Worm (Caenorhabditis elegans) whole organism, L2 larva: ENCODE results near the gene bcat-1.

ENCODE experiments used
- lin-39 ChIP-seq: fragments of 150-350 bp; optimal IDR thresholded peaks from 2 replicates; lab custom pipeline; 2014; ENCODE audit warnings: missing biosample characterization, missing genetic modification reagents, missing genetic modification characterization
- mab-5 ChIP-seq: fragments of 150-350 bp; optimal IDR thresholded peaks from 2 replicates; lab custom pipeline; 2014; ENCODE audit warnings: missing biosample characterization, missing genetic modification characterization
- nhr-6 ChIP-seq: fragments of 150-350 bp; optimal IDR thresholded peaks from 2 replicates; lab custom pipeline; 2014; ENCODE audit warnings: missing biosample characterization, missing genetic modification characterization
- skn-1 ChIP-seq: sonication (generic microtip); optimal IDR thresholded peaks from 2 replicates; lab custom pipeline; 2017; ENCODE audit warnings: missing biosample characterization, missing genetic modification characterization
- unc-62 ChIP-seq: fragments of 150-350 bp; optimal IDR thresholded peaks from 2 replicates; lab custom pipeline; 2014; ENCODE audit warnings: missing biosample characterization, missing genetic modification reagents, missing genetic modification characterization

- TF ChIP-seq lin-39 (tag; lab: Kevin White, UChicago), result no peak
- no peak for TF ChIP-seq skn-1 (tag; lab: Kevin White, UChicago)
- TF ChIP-seq nhr-6 (tag; lab: Kevin White, UChicago), result no peak
- no peak for TF ChIP-seq mab-5 (tag; lab: Kevin White, UChicago)
- no peak for TF ChIP-seq unc-62 (GFP tag; lab: Kevin White, UChicago)
Observed at ce11 chrX:12869827-12870394, 7.4 kb upstream of the bcat-1 start.
